Worm (Caenorhabditis elegans) whole organism, L2 larva: Measurements from ENCODE around the gene T19H12.6.

Experiments used
- Y55F3AM.14 ChIP-seq: fragments of 200-800 bp; sonication (Bioruptor generic); optimal IDR thresholded peaks from 2 replicates; lab custom pipeline; 2018; ENCODE audit warnings: mild to moderate bottlenecking, missing genetic modification characterization, missing compliant biosample characterization
- ama-1 ChIP-seq: fragments of 150-350 bp; optimal IDR thresholded peaks from 2 replicates; lab custom pipeline; 2018; ENCODE audit warnings: inconsistent platforms
- ceh-16 ChIP-seq: fragments of 150-350 bp; optimal IDR thresholded peaks from 2 replicates; lab custom pipeline; 2014; ENCODE audit warnings: missing biosample characterization, missing genetic modification characterization
- egl-27 ChIP-seq: sonication (generic microtip); optimal IDR thresholded peaks from 3 replicates; lab custom pipeline; 2017; ENCODE audit warnings: missing biosample characterization, missing genetic modification reagents, missing genetic modification characterization
- elt-1 ChIP-seq: fragments of 150-350 bp; optimal IDR thresholded peaks from 2 replicates; lab custom pipeline; 2014; ENCODE audit warnings: missing biosample characterization, missing genetic modification characterization
- lin-39 ChIP-seq: fragments of 150-350 bp; optimal IDR thresholded peaks from 2 replicates; lab custom pipeline; 2014; ENCODE audit warnings: missing biosample characterization, missing genetic modification reagents, missing genetic modification characterization
- lsy-2 ChIP-seq, 2 experiments: fragments of 150-350 bp in 1 of 2; sonication (generic microtip) in 1 of 2; optimal IDR thresholded peaks; 2 replicates each; lab custom pipeline; 2014 to 2017; ENCODE audit warnings: missing biosample characterization in 2 of 2, missing genetic modification characterization in 2 of 2
- mdl-1 ChIP-seq, 2 experiments: fragments of 150-350 bp in 1 of 2; sonication (generic microtip) in 1 of 2; optimal IDR thresholded peaks; 2 replicates each; lab custom pipeline; 2017; ENCODE audit warnings: missing biosample characterization in 2 of 2, missing genetic modification characterization in 2 of 2
- nhr-10 ChIP-seq: sonication (generic microtip); optimal IDR thresholded peaks from 2 replicates; lab custom pipeline; 2017; ENCODE audit warnings: missing biosample characterization, missing genetic modification characterization
- nhr-11 ChIP-seq: fragments of 150-350 bp; optimal IDR thresholded peaks from 2 replicates; lab custom pipeline; 2014; ENCODE audit warnings: missing biosample characterization, missing genetic modification characterization
- nhr-23 ChIP-seq: fragments of 150-350 bp; optimal IDR thresholded peaks from 2 replicates; lab custom pipeline; 2014; ENCODE audit warnings: missing biosample characterization, missing genetic modification reagents, missing genetic modification characterization
- nhr-237 ChIP-seq: fragments of 150-350 bp; optimal IDR thresholded peaks from 2 replicates; lab custom pipeline; 2014; ENCODE audit warnings: missing biosample characterization, missing genetic modification characterization
- nhr-77 ChIP-seq: fragments of 150-350 bp; optimal IDR thresholded peaks from 2 replicates; lab custom pipeline; 2014; ENCODE audit warnings: missing biosample characterization, missing genetic modification characterization
- unc-62 ChIP-seq: fragments of 150-350 bp; optimal IDR thresholded peaks from 2 replicates; lab custom pipeline; 2014; ENCODE audit warnings: missing biosample characterization, missing genetic modification reagents, missing genetic modification characterization

DNA sequence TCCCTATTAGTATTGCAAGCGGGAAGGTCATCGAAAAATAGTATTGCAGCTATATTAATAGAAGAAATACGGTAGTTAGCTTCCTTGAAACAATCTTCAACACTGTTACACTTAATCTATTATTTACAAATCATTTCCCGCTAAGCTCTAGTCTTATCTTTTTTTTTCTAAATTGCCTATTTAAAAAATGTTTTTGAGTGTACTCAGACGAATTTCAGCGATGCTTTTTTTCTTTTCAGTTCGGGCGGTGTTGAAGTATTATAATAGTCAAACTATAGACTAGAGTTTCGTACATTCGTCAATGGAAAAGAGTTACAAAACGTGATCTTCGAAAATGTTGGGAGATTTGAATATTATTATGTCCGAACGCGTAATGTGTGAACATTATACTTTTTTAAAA is 36.4 kb upstream of the T19H12.6 start:
- no peak for TF ChIP-seq elt-1 (tag; lab: Kevin White, UChicago)
- TF ChIP-seq lin-39, result no peak
- TF ChIP-seq lsy-2 (tag; optimal IDR thresholded peaks at IDR 0.05; lab: Kevin White, UChicago), result no peak
- TF ChIP-seq nhr-23 (tag; lab: Kevin White, UChicago), result no peak
- TF ChIP-seq nhr-10 (tag; lab: Kevin White, UChicago), result no peak
- TF ChIP-seq nhr-11 (tag; lab: Kevin White, UChicago), result no peak
- no peak for TF ChIP-seq ceh-16 (tag; lab: Kevin White, UChicago)
- no peak for TF ChIP-seq egl-27
- no peak for TF ChIP-seq ama-1 (lab: Kevin White, UChicago)
- no peak for TF ChIP-seq nhr-237 (tag; lab: Kevin White, UChicago)
- no peak for TF ChIP-seq unc-62 (GFP tag; lab: Kevin White, UChicago)
- TF ChIP-seq nhr-77 (tag; lab: Kevin White, UChicago), result no peak
- TF ChIP-seq Y55F3AM.14 (GFP tag; lab: Kevin White, UChicago), result no peak
- TF ChIP-seq mdl-1 (tag; optimal IDR thresholded peaks at IDR 0.05; lab: Kevin White, UChicago), result no peak
